Fruit fly (Drosophila melanogaster): ENCODE results near the gene Agpat1.

dm6 chrX:12754348-12754733 is 10.7 kb upstream of the Agpat1 start:
- TF ChIP-seq toe (GFP tag; optimal IDR thresholded peaks at IDR 0.05) (peak; percentile 47), cic (GFP tag; optimal IDR thresholded peaks at IDR 0.05) (no peak), CG7101 (tag; optimal IDR thresholded peaks at IDR 0.05) (peak; percentile 96), Crg-1 (GFP tag; optimal IDR thresholded peaks at IDR 0.05) (peak; percentile 89), Mnt (GFP tag; optimal IDR thresholded peaks at IDR 0.05) (peak; percentile 22), Hr96 (GFP tag; optimal IDR thresholded peaks at IDR 0.05) (peak; percentile 72)
